Fruit fly (Drosophila melanogaster) whole organism, embryonic: ENCODE measurements around the gene Nazo.

Experiments used
- CG10366 ChIP-seq: fragments of 200-800 bp; sonication (Bioruptor generic); IDR thresholded peaks from 2 replicates; pipeline ENCODE4 v1.3.6; 2022; ENCODE audit warnings: missing biosample characterization, missing genetic modification characterization
- CG17328 ChIP-seq: fragments of 200-800 bp; sonication (Bioruptor generic); IDR thresholded peaks from 2 replicates; pipeline ENCODE4 v1.3.6; 2022; ENCODE audit warnings: missing biosample characterization, missing genetic modification characterization
- CG6175 ChIP-seq: fragments of 200-800 bp; sonication (Bioruptor generic); IDR thresholded peaks from 3 replicates; pipeline ENCODE4 v1.3.6; 2022; ENCODE audit warnings: missing biosample characterization, missing genetic modification characterization
- CG8944 ChIP-seq: fragments of 200-800 bp; sonication (Bioruptor generic); optimal IDR thresholded peaks from 3 replicates; lab custom pipeline; 2016; ENCODE audit warnings: missing biosample characterization, missing genetic modification characterization
- Dbx ChIP-seq: fragments of 200-800 bp; sonication (Bioruptor generic); IDR thresholded peaks from 3 replicates; pipeline ENCODE4 v1.3.6; 2022; ENCODE audit warnings: missing biosample characterization, missing genetic modification characterization
- jumu ChIP-seq: fragments of 200-800 bp; sonication (Bioruptor generic); optimal IDR thresholded peaks from 3 replicates; lab custom pipeline; 2016; ENCODE audit warnings: missing biosample characterization, missing genetic modification characterization

DNA sequence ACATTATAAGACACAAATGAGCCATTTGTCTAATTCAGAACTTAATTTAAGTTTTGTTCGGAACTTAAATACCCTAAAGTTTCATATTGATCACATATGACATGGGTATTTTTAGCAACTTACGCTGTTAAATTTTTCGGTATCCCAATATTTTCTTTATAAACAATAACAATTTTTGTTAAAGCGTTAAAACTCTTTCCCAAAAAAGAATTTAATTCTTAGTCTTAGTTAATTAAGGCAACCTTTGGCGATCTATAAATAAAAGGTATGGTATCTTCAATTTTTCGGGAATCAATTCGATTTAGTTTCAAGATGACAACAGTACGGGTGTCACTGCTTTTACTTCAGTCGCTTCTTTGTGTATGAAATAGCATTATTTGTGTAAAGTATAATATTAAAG lies 3.3 kb downstream of the Nazo start, which contains the start of gene CG31464:
- no peak for TF ChIP-seq CG10366 (GFP tag; lab: Robert Waterston, UW)
- no peak for TF ChIP-seq CG6175 (GFP tag; lab: Robert Waterston, UW)
- no peak for TF ChIP-seq CG8944 (GFP tag; lab: Kevin White, UChicago)
- TF ChIP-seq jumu (GFP tag; lab: Kevin White, UChicago), result no peak
- TF ChIP-seq CG17328 (GFP tag; lab: Robert Waterston, UW), result no peak
- TF ChIP-seq Dbx (GFP tag; lab: Robert Waterston, UW), result no peak
